Fruit fly (Drosophila melanogaster): ENCODE measurements around the gene mth.

Gene mth

dm6 chr3L:299952-300605 lies 46.7 kb downstream of the mth start (continued):
- TF ChIP-seq B-H1 (GFP tag; IDR thresholded peaks at IDR 0.05) (no peak; the same call in 2 of the 3 replicates), CG8765 (GFP tag; IDR thresholded peaks at IDR 0.05) (no peak), mirr (GFP tag; optimal IDR thresholded peaks at IDR 0.05) (peak; percentile 72), mam (GFP tag; optimal IDR thresholded peaks at IDR 0.05) (no peak), Dbx (GFP tag; IDR thresholded peaks at IDR 0.05) (peak; percentile 28; the same call in 1 of the 3 replicates), CG34376 (GFP tag; optimal IDR thresholded peaks at IDR 0.05) (peak; percentile 98), CG3847 (GFP tag; IDR thresholded peaks at IDR 0.05) (0 out of 2 replicates have a peak, but pooled peaks have one; percentile 9), dysf (GFP tag; IDR thresholded peaks at IDR 0.05) (no peak), Trl (optimal IDR thresholded peaks at IDR 0.05) (no peak), Trl (GFP tag; optimal IDR thresholded peaks at IDR 0.05) (no peak), pita (GFP tag; optimal IDR thresholded peaks at IDR 0.05) (no peak), CG7357 (GFP tag; IDR thresholded peaks at IDR 0.05) (no peak), Fer1 (GFP tag; optimal IDR thresholded peaks at IDR 0.05) (peak; percentile 34), ftz-f1 (GFP tag; optimal IDR thresholded peaks at IDR 0.05) (peak; percentile 58), CG12219 (GFP tag; optimal IDR thresholded peaks at IDR 0.05) (no peak), Hey (tag; optimal IDR thresholded peaks at IDR 0.05) (peak; percentile 15), Meics (GFP tag; optimal IDR thresholded peaks at IDR 0.05) (no peak), Adf1 (GFP tag; IDR thresholded peaks at IDR 0.05) (peak; percentile 21; the same call in 1 of the 2 replicates), gro (GFP tag; optimal IDR thresholded peaks at IDR 0.05) (peak; percentile 32), sug (tag; optimal IDR thresholded peaks at IDR 0.05) (peak; percentile 92), CG6813 (GFP tag; optimal IDR thresholded peaks at IDR 0.05) (no peak), Vsx1 (GFP tag; optimal IDR thresholded peaks at IDR 0.05) (no peak), usp (GFP tag; optimal IDR thresholded peaks at IDR 0.05) (no peak), CG7987 (GFP tag; optimal IDR thresholded peaks at IDR 0.05) (peak; percentile 11), CG10543 (GFP tag; optimal IDR thresholded peaks at IDR 0.05) (peak; percentile 83), chinmo (GFP tag; IDR thresholded peaks at IDR 0.05; ENCODE audit: partially characterized antibody) (peak; percentile 82; the same call in 1 of the 4 replicates), zfh1 (GFP tag; IDR thresholded peaks at IDR 0.05) (0 out of 3 replicates have a peak, but pooled peaks have one; percentile 12), ci (GFP tag; IDR thresholded peaks at IDR 0.05) (0 out of 3 replicates have a peak, but pooled peaks have one; percentile 8), h (optimal IDR thresholded peaks at IDR 0.05) (no peak), oc (tag; optimal IDR thresholded peaks at IDR 0.05) (no peak), CG15601 (tag; optimal IDR thresholded peaks at IDR 0.05) (no peak), Deaf1 (tag; optimal IDR thresholded peaks at IDR 0.05) (peak; percentile 51), CG15479 (GFP tag; optimal IDR thresholded peaks at IDR 0.05) (peak; percentile 95), HmgZ (tag; optimal IDR thresholded peaks at IDR 0.05) (peak; percentile 53), E2f1 (GFP tag; IDR thresholded peaks at IDR 0.05) (no peak), BEAF-32 (GFP tag; optimal IDR thresholded peaks at IDR 0.05) (no peak)

DNA sequence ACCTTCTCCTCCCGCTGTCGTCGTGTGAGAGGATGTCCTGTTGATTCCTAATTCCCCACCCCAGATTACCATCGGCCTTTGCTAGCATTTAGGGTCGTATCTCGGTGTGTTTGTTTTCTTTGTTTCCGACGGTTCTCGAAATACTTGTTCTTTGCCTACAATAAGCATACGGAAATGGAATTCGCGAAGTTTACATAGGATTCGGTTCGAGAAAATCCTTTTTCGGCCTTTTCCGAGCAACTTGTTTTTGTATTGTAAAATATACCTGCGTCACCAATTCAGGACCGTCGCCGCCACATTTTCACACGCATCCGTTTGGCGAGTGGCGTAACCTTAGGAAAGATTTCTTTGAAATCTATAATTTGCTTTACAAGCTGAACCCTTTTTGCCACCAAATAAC lies 48.3 kb downstream of the mth start:
- TF ChIP-seq cad (GFP tag; optimal IDR thresholded peaks at IDR 0.05): peak; percentile 56
- peak in 1 of 2 experiments; percentile 52 for TF ChIP-seq tll (GFP tag; optimal IDR thresholded peaks at IDR 0.05)
- peak; percentile 69 for TF ChIP-seq CG15479 (GFP tag; optimal IDR thresholded peaks at IDR 0.05)
- no peak for TF ChIP-seq Opbp (GFP tag; IDR thresholded peaks at IDR 0.05; ENCODE audit: partially characterized antibody)
